Worm (Caenorhabditis elegans) whole organism, L1 larva: ENCODE results near the gene F07E5.5.

ENCODE experiments used
- egl-27 ChIP-seq, 2 experiments: fragments of 150-350 bp in 1 of 2; sonication (generic microtip); optimal IDR thresholded peaks; 3 replicates each; lab custom pipeline; 2017 to 2018; ENCODE audit warnings: missing biosample characterization in 2 of 2, missing genetic modification characterization in 2 of 2, missing genetic modification reagents in 2 of 2
- jun-1 ChIP-seq: fragments of 150-350 bp; optimal IDR thresholded peaks from 2 replicates; lab custom pipeline; 2014; ENCODE audit warnings: missing biosample characterization, missing genetic modification reagents, missing genetic modification characterization
- lin-35 ChIP-seq, 2 experiments: fragments of 150-350 bp; optimal IDR thresholded peaks; 2 replicates each; lab custom pipeline; 2014; ENCODE audit warnings: missing biosample characterization in 2 of 2, missing genetic modification characterization in 2 of 2, missing genetic modification reagents in 2 of 2
- mdl-1 ChIP-seq, 2 experiments: fragments of 150-350 bp; optimal IDR thresholded peaks; 2 replicates each; lab custom pipeline; 2014 to 2017; ENCODE audit warnings: missing biosample characterization in 2 of 2, missing genetic modification characterization in 2 of 2, inconsistent platforms in 1 of 2
- mef-2 ChIP-seq: fragments of 150-350 bp; optimal IDR thresholded peaks from 2 replicates; lab custom pipeline; 2014; ENCODE audit warnings: missing biosample characterization, missing genetic modification characterization
- nhr-76 ChIP-seq: sonication (generic microtip); optimal IDR thresholded peaks from 2 replicates; lab custom pipeline; 2017; ENCODE audit warnings: missing biosample characterization, missing genetic modification characterization
- nhr-77 ChIP-seq: fragments of 150-350 bp; optimal IDR thresholded peaks from 2 replicates; lab custom pipeline; 2014; ENCODE audit warnings: missing biosample characterization, missing genetic modification characterization
- pag-3 ChIP-seq: sonication (generic microtip); optimal IDR thresholded peaks from 2 replicates; lab custom pipeline; 2017; ENCODE audit warnings: missing genetic modification characterization, mild to moderate bottlenecking, missing compliant biosample characterization, antibody characterized with exemption, borderline replicate concordance; ENCODE audit not compliant: insufficient read depth
- snpc-4 ChIP-seq: fragments of 150-350 bp; optimal IDR thresholded peaks from 2 replicates; lab custom pipeline; 2014; ENCODE audit warnings: missing biosample characterization, missing genetic modification characterization
- unc-30 ChIP-seq: sonication (generic microtip); optimal IDR thresholded peaks from 2 replicates; lab custom pipeline; 2017; ENCODE audit warnings: missing biosample characterization, missing genetic modification characterization
- unc-62 ChIP-seq: fragments of 150-350 bp; optimal IDR thresholded peaks from 2 replicates; lab custom pipeline; 2014; ENCODE audit warnings: missing biosample characterization, missing genetic modification reagents, missing genetic modification characterization
- unc-98 ChIP-seq: fragments of 200-800 bp; sonication (Bioruptor generic); IDR thresholded peaks from 2 replicates; pipeline ENCODE4 v1.3.6; 2022; ENCODE audit warnings: missing genetic modification characterization, missing compliant biosample characterization

- TF ChIP-seq nhr-77 (tag; lab: Kevin White, UChicago) (no peak), nhr-76 (tag; lab: Kevin White, UChicago) (no peak), jun-1 (no peak), unc-98 (GFP tag; lab: Robert Waterston, UW) (no peak), mdl-1 (tag; optimal IDR thresholded peaks at IDR 0.05; lab: Kevin White, UChicago) (no peak), unc-62 (GFP tag; lab: Kevin White, UChicago) (no peak), snpc-4 (no peak), egl-27 (tag; optimal IDR thresholded peaks at IDR 0.05; lab: Kevin White, UChicago) (no peak), lin-35 (GFP tag; optimal IDR thresholded peaks at IDR 0.05; lab: Kevin White, UChicago) (no peak), unc-30 (tag; lab: Kevin White, UChicago) (no peak), mef-2 (no peak), pag-3 (tag; lab: Kevin White, UChicago) (no peak)
Observed at ce11 chrII:2013856-2014255, 45.0 kb downstream of the F07E5.5 start.
